Worm (Caenorhabditis elegans): Measurements from ENCODE around the gene F53C3.4.

The F53C3.4 gene

ce11 chrII:3947404-3947803 is 46.2 kb downstream of the F53C3.4 start:
- no peak for TF ChIP-seq B0336.3 (GFP tag; IDR thresholded peaks at IDR 0.05)
- no peak for TF ChIP-seq ceh-91 (GFP tag; IDR thresholded peaks at IDR 0.05)
- no peak for TF ChIP-seq ceh-79 (tag; optimal IDR thresholded peaks at IDR 0.05)
- no peak for TF ChIP-seq tbp1 (GFP tag; optimal IDR thresholded peaks at IDR 0.05)
- TF ChIP-seq madf-3 (GFP tag; IDR thresholded peaks at IDR 0.05) = no peak
- no peak for TF ChIP-seq Y53G8AR.9 (GFP tag; conservative IDR thresholded peaks at IDR 0.05)
- TF ChIP-seq hrde-1 (tag; optimal IDR thresholded peaks at IDR 0.05; ENCODE audit: borderline replicate concordance) = no peak
- no peak for TF ChIP-seq nfya-1 (tag; optimal IDR thresholded peaks at IDR 0.05; ENCODE audit: borderline replicate concordance, insufficient read depth)
- TF ChIP-seq let-526 (GFP tag; IDR thresholded peaks at IDR 0.05) = no peak
- TF ChIP-seq ztf-6 (GFP tag; IDR thresholded peaks at IDR 0.05) = no peak
- TF ChIP-seq lin-35 (GFP tag; optimal IDR thresholded peaks at IDR 0.05) = no peak
- TF ChIP-seq gei-17 (GFP tag; optimal IDR thresholded peaks at IDR 0.05) = no peak
- TF ChIP-seq ama-1 (optimal IDR thresholded peaks at IDR 0.05) = no peak
- TF ChIP-seq ama-1 (GFP tag; optimal IDR thresholded peaks at IDR 0.05) = no peak
- no peak for TF ChIP-seq lsl-1 (GFP tag; optimal IDR thresholded peaks at IDR 0.05)
- TF ChIP-seq lag-1 (GFP tag; IDR thresholded peaks at IDR 0.05) = no peak
- no peak for TF ChIP-seq F39B2.1 (GFP tag; IDR thresholded peaks at IDR 0.05)
- no peak for TF ChIP-seq ceh-40 (GFP tag; IDR thresholded peaks at IDR 0.05)
- TF ChIP-seq C17E4.6 (GFP tag; IDR thresholded peaks at IDR 0.05) = no peak
- no peak for TF ChIP-seq B0035.1 (tag; optimal IDR thresholded peaks at IDR 0.05)

ce11 chrII:3948507-3948906 is 47.3 kb downstream of the F53C3.4 start:
- TF ChIP-seq ekl-4 (GFP tag; IDR thresholded peaks at IDR 0.05) (no peak), hsf-1 (GFP tag; IDR thresholded peaks at IDR 0.05) (no peak), ceh-27 (GFP tag; optimal IDR thresholded peaks at IDR 0.05) (no peak), nhr-120 (GFP tag; IDR thresholded peaks at IDR 0.05) (no peak), let-526 (GFP tag; IDR thresholded peaks at IDR 0.05) (no peak), F33H1.4 (GFP tag; IDR thresholded peaks at IDR 0.05) (no peak), Y67H2A.10 (GFP tag; conservative IDR thresholded peaks at IDR 0.05) (no peak), rec-8 (tag; optimal IDR thresholded peaks at IDR 0.05) (no peak), unc-62 (GFP tag; optimal IDR thresholded peaks at IDR 0.05) (no peak), lir-1 (GFP tag; conservative IDR thresholded peaks at IDR 0.05) (no peak), tlf-1 (GFP tag; optimal IDR thresholded peaks at IDR 0.05) (no peak), ceh-40 (GFP tag; IDR thresholded peaks at IDR 0.05) (no peak), sdz-38 (tag; optimal IDR thresholded peaks at IDR 0.05) (no peak), him-1 (tag; optimal IDR thresholded peaks at IDR 0.05) (no peak), ceh-58 (GFP tag; IDR thresholded peaks at IDR 0.05) (no peak), madf-10 (tag; optimal IDR thresholded peaks at IDR 0.05) (no peak), D2030.7 (GFP tag; IDR thresholded peaks at IDR 0.05) (no peak)

ce11 chrII:3950077-3950476 is 48.9 kb downstream of the F53C3.4 start, which contains the start of gene sea-2:
Gene sea-2, plus strand, starts transcription at chrII:3950377.
- TF ChIP-seq nhr-80 (tag; optimal IDR thresholded peaks at IDR 0.05) (no peak), unc-62 (GFP tag; optimal IDR thresholded peaks at IDR 0.05) (no peak), lin-40 (tag; optimal IDR thresholded peaks at IDR 0.05) (no peak)

Measured in whole organism, young adult.